Worm (Caenorhabditis elegans): Measurements from ENCODE around the gene srh-279.

srh-279 gene

ce11 chrV:16218972-16219757, 27.0 kb downstream of the srh-279 start, which contains the start of gene glc-1 (continued):
- TF ChIP-seq elt-2 (tag; optimal IDR thresholded peaks at IDR 0.05), result peak; percentile 15
- TF ChIP-seq irx-1 (tag; optimal IDR thresholded peaks at IDR 0.05), result no peak
- no peak for TF ChIP-seq fkh-4 (tag; optimal IDR thresholded peaks at IDR 0.05; ENCODE audit: borderline replicate concordance)
- TF ChIP-seq snu-23 (GFP tag; optimal IDR thresholded peaks at IDR 0.05), result no peak

- TF ChIP-seq Y116A8C.19 (tag; optimal IDR thresholded peaks at IDR 0.05; ENCODE audit: borderline replicate concordance) (no peak), snu-23 (GFP tag; optimal IDR thresholded peaks at IDR 0.05) (no peak), elt-3 (tag; optimal IDR thresholded peaks at IDR 0.05) (no peak), dpl-1 (GFP tag; optimal IDR thresholded peaks at IDR 0.05) (no peak), C04F5.9 (tag; optimal IDR thresholded peaks at IDR 0.05) (no peak), nhr-20 (tag; optimal IDR thresholded peaks at IDR 0.05) (no peak), nhr-12 (tag; optimal IDR thresholded peaks at IDR 0.05) (no peak), ama-1 (optimal IDR thresholded peaks at IDR 0.05) (no peak), nhr-77 (tag; optimal IDR thresholded peaks at IDR 0.05) (no peak), aly-2 (tag; optimal IDR thresholded peaks at IDR 0.05) (no peak), unc-30 (tag; optimal IDR thresholded peaks at IDR 0.05) (no peak), efl-1 (optimal IDR thresholded peaks at IDR 0.05) (no peak), efl-1 (GFP tag; optimal IDR thresholded peaks at IDR 0.05 in 1 of 2) (no peak)
Measured at ce11 chrV:16220020-16220419, 27.8 kb downstream of the srh-279 start.

ce11 chrV:16224027-16224426, 31.8 kb downstream of the srh-279 start, which contains the start of gene stdh-2:
Gene stdh-2, plus strand, starts transcription at chrV:16224327.
- TF ChIP-seq dpl-1 (GFP tag; optimal IDR thresholded peaks at IDR 0.05), result no peak
- no peak for TF ChIP-seq aly-2 (tag; optimal IDR thresholded peaks at IDR 0.05)
- no peak for TF ChIP-seq lir-3 (tag; optimal IDR thresholded peaks at IDR 0.05; ENCODE audit: poor library complexity)
- no peak for TF ChIP-seq unc-86 (tag; optimal IDR thresholded peaks at IDR 0.05)
- TF ChIP-seq grh-1 (GFP tag; IDR thresholded peaks at IDR 0.05), result no peak
- TF ChIP-seq egl-27 (tag; optimal IDR thresholded peaks at IDR 0.05), result no peak
- no peak for TF ChIP-seq elt-2 (tag; optimal IDR thresholded peaks at IDR 0.05)
- TF ChIP-seq lsy-2 (tag; optimal IDR thresholded peaks at IDR 0.05), result no peak
- no peak for TF ChIP-seq sup-37 (GFP tag; optimal IDR thresholded peaks at IDR 0.05)
- TF ChIP-seq nhr-28 (tag; optimal IDR thresholded peaks at IDR 0.05), result no peak
- no peak for TF ChIP-seq hlh-4 (tag; optimal IDR thresholded peaks at IDR 0.05)
- no peak for TF ChIP-seq tlp-1 (tag; optimal IDR thresholded peaks at IDR 0.05)
- no peak for TF ChIP-seq pqm-1 (tag; optimal IDR thresholded peaks at IDR 0.05)
- no peak for TF ChIP-seq ets-5 (GFP tag; IDR thresholded peaks at IDR 0.05)
- no peak for TF ChIP-seq ztf-4 (tag; optimal IDR thresholded peaks at IDR 0.05)
- no peak for TF ChIP-seq egl-13 (tag; optimal IDR thresholded peaks at IDR 0.05)
- TF ChIP-seq nhr-90 (tag; optimal IDR thresholded peaks at IDR 0.05; ENCODE audit: poor library complexity), result no peak
- no peak for TF ChIP-seq fkh-10 (GFP tag; optimal IDR thresholded peaks at IDR 0.05)
- TF ChIP-seq fos-1 (tag; optimal IDR thresholded peaks at IDR 0.05), result no peak

ce11 chrV:16225524-16226116, 33.4 kb downstream of the srh-279 start:
- TF ChIP-seq snpc-4 (tag; optimal IDR thresholded peaks at IDR 0.05), result peak; percentile 69
- no peak for TF ChIP-seq C34B4.2 (tag; optimal IDR thresholded peaks at IDR 0.05)
- TF ChIP-seq skn-1 (tag; optimal IDR thresholded peaks at IDR 0.05), result no peak

ce11 chrV:16226581-16226980, 34.4 kb downstream of the srh-279 start, which contains the start of gene F11A5.13:
Gene F11A5.13, minus strand, starts transcription at chrV:16226681.
- TF ChIP-seq nhr-20 (tag; optimal IDR thresholded peaks at IDR 0.05) (no peak), fkh-4 (tag; optimal IDR thresholded peaks at IDR 0.05; ENCODE audit: borderline replicate concordance) (no peak), grh-1 (GFP tag; IDR thresholded peaks at IDR 0.05) (no peak), snu-23 (GFP tag; optimal IDR thresholded peaks at IDR 0.05) (no peak), ceh-90 (tag; optimal IDR thresholded peaks at IDR 0.05) (no peak), vab-15 (tag; optimal IDR thresholded peaks at IDR 0.05) (no peak), nhr-84 (tag; optimal IDR thresholded peaks at IDR 0.05) (no peak), egl-13 (tag; optimal IDR thresholded peaks at IDR 0.05) (no peak), mef-2 (tag; optimal IDR thresholded peaks at IDR 0.05) (no peak)
